1 fruit fly cellular context compared by ENCODE assay signal in genomic region chr3L:3301171-3301738, dm6.
TF ChIP-seq lines count a peak whose summit lies in the region.

No protein-coding gene starts in this region.

TF ChIP-seq in whole organism, embryonic, 481 proteins besides CTCF, POLR2A, EP300 and RAD21 (continued from another document):
- TF ChIP-seq Awh (GFP tag; IDR thresholded peaks at IDR 0.05; lab: Robert Waterston, UW) (peak; percentile 89), Lim3 (GFP tag; IDR thresholded peaks at IDR 0.05; lab: Robert Waterston, UW) (peak; percentile 75; the same call in 1 of the 2 replicates), YL-1 (GFP tag; optimal IDR thresholded peaks at IDR 0.05; lab: Kevin White, UChicago) (peak; percentile 55), scrt (GFP tag; optimal IDR thresholded peaks at IDR 0.05; lab: Kevin White, UChicago) (peak; percentile 86), CG5245 (GFP tag; optimal IDR thresholded peaks at IDR 0.05; lab: Kevin White, UChicago) (peak; percentile 83), CG4854 (GFP tag; optimal IDR thresholded peaks at IDR 0.05; lab: Kevin White, UChicago) (peak; percentile 86), D (optimal IDR thresholded peaks at IDR 0.05; lab: Kevin White, UChicago) (no peak), D (GFP tag; optimal IDR thresholded peaks at IDR 0.05; lab: Kevin White, UChicago) (peak; percentile 85), BEAF-32 (GFP tag; optimal IDR thresholded peaks at IDR 0.05; lab: Kevin White, UChicago) (no peak), NfI (GFP tag; optimal IDR thresholded peaks at IDR 0.05; lab: Kevin White, UChicago) (peak; percentile 89), kah (GFP tag; optimal IDR thresholded peaks at IDR 0.05; lab: Kevin White, UChicago) (peak; percentile 82), Rx (GFP tag; IDR thresholded peaks at IDR 0.05; lab: Robert Waterston, UW) (peak; percentile 86), CG9437 (GFP tag; optimal IDR thresholded peaks at IDR 0.05; lab: Kevin White, UChicago) (peak; percentile 87), CG14860 (GFP tag; IDR thresholded peaks at IDR 0.05; lab: Robert Waterston, UW; ENCODE audit: partially characterized antibody) (no peak), tll (GFP tag; optimal IDR thresholded peaks at IDR 0.05; lab: Kevin White, UChicago) (no peak), CG6791 (GFP tag; IDR thresholded peaks at IDR 0.05; lab: Robert Waterston, UW; ENCODE audit: partially characterized antibody) (no peak; the same call in 2 of the 3 replicates), her (GFP tag; optimal IDR thresholded peaks at IDR 0.05; lab: Kevin White, UChicago) (peak; percentile 88), Kr (GFP tag; optimal IDR thresholded peaks at IDR 0.05; lab: Kevin White, UChicago) (no peak), Gug (GFP tag; IDR thresholded peaks at IDR 0.05; lab: Robert Waterston, UW) (peak; percentile 78), HHEX (GFP tag; optimal IDR thresholded peaks at IDR 0.05; lab: Kevin White, UChicago) (peak; percentile 89), Dip3 (GFP tag; optimal IDR thresholded peaks at IDR 0.05; lab: Kevin White, UChicago) (peak; percentile 83), CG32767 (GFP tag; IDR thresholded peaks at IDR 0.05; lab: Robert Waterston, UW) (peak; percentile 86), Tbp (GFP tag; optimal IDR thresholded peaks at IDR 0.05; lab: Kevin White, UChicago) (no peak), trh (GFP tag; optimal IDR thresholded peaks at IDR 0.05; lab: Kevin White, UChicago) (peak; percentile 77), phol (tag; optimal IDR thresholded peaks at IDR 0.05; lab: Kevin White, UChicago) (peak; percentile 91), Lpt (GFP tag; optimal IDR thresholded peaks at IDR 0.05; lab: Kevin White, UChicago) (no peak), sisA (GFP tag; IDR thresholded peaks at IDR 0.05; lab: Robert Waterston, UW) (peak; percentile 88), Atf6 (GFP tag; IDR thresholded peaks at IDR 0.05; lab: Robert Waterston, UW) (peak; percentile 94), Sin3A (optimal IDR thresholded peaks at IDR 0.05; lab: Kevin White, UChicago) (no peak), nerfin-1 (tag; optimal IDR thresholded peaks at IDR 0.05; lab: Kevin White, UChicago) (peak; percentile 87), CrebB (tag; optimal IDR thresholded peaks at IDR 0.05; lab: Kevin White, UChicago) (peak; percentile 89), chm (GFP tag; IDR thresholded peaks at IDR 0.05; lab: Robert Waterston, UW) (peak; percentile 90), CG1024 (GFP tag; IDR thresholded peaks at IDR 0.05; lab: Robert Waterston, UW) (peak; percentile 43; the same call in 1 of the 2 replicates), CG13894 (tag; optimal IDR thresholded peaks at IDR 0.05; lab: Kevin White, UChicago) (peak; percentile 79), ara (GFP tag; IDR thresholded peaks at IDR 0.05; lab: Robert Waterston, UW) (peak; percentile 85), CG7357 (GFP tag; IDR thresholded peaks at IDR 0.05; lab: Robert Waterston, UW) (peak; percentile 85), lab (GFP tag; optimal IDR thresholded peaks at IDR 0.05; lab: Kevin White, UChicago) (peak; percentile 96), CG9797 (GFP tag; optimal IDR thresholded peaks at IDR 0.05; lab: Kevin White, UChicago) (no peak), CG10959 (GFP tag; IDR thresholded peaks at IDR 0.05; lab: Robert Waterston, UW) (peak; percentile 73), bigmax (GFP tag; optimal IDR thresholded peaks at IDR 0.05; lab: Kevin White, UChicago) (peak; percentile 18)
TF ChIP-seq in whole organism, embryonic: peak in this region for 416.
